Fruit fly (Drosophila melanogaster): Measurements from ENCODE around the gene CG3982.

CG3982 gene

DNA sequence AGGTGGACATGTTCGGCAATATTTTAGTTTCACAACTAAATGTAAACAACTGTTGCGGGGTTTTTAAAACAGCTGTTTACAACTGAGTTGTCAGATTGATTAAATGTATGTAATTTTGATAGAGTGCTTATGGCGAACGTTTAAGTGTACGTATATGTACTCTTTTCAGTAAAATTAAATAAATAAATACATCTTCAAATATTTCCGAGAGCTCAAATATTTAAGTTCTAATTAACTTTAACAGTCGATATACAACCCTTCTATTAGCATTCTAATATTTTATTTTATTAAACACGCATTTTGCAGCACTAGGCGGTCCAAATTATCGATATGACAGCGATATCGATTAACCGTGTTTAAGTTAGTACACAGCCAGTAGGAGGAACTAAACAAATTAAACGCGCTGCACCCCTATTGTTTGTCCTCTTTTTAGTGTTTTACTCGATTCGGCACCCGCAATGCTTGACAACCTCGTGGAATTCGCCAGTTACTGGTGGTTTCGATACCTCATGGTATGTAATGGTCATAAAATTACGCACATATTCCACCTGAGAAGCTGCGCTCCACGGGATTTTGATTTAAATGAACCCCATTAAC is 34.4 kb upstream of the CG3982 start, which contains the start of the genes CG3448 and ghi (continued):
- peak; percentile 70 for TF ChIP-seq CG1603 (tag; optimal IDR thresholded peaks at IDR 0.05)
- TF ChIP-seq CG7271 (tag; optimal IDR thresholded peaks at IDR 0.05), result peak; percentile 36
- no peak for TF ChIP-seq CG8765 (GFP tag; IDR thresholded peaks at IDR 0.05)
- peak; percentile 56 for TF ChIP-seq bcd (GFP tag; optimal IDR thresholded peaks at IDR 0.05)
- peak; percentile 35 for TF ChIP-seq Hsf (GFP tag; optimal IDR thresholded peaks at IDR 0.05)
- TF ChIP-seq Ets97D (GFP tag; optimal IDR thresholded peaks at IDR 0.05), result peak; percentile 63
- TF ChIP-seq wek (GFP tag; optimal IDR thresholded peaks at IDR 0.05), result peak; percentile 6
- TF ChIP-seq klu (GFP tag; IDR thresholded peaks at IDR 0.05), result no peak
- peak; percentile 32 for TF ChIP-seq kah (GFP tag; optimal IDR thresholded peaks at IDR 0.05)
- TF ChIP-seq dmrt99B (tag; optimal IDR thresholded peaks at IDR 0.05), result peak; percentile 69
- peak; percentile 70 for TF ChIP-seq unc-4 (GFP tag; IDR thresholded peaks at IDR 0.05; ENCODE audit: partially characterized antibody)
- no peak for TF ChIP-seq eyg (GFP tag; optimal IDR thresholded peaks at IDR 0.05)
- peak; percentile 74 for TF ChIP-seq CG34224 (GFP tag; IDR thresholded peaks at IDR 0.05; ENCODE audit: partially characterized antibody)
- no peak for TF ChIP-seq NC2α (GFP tag; optimal IDR thresholded peaks at IDR 0.05)
- peak; percentile 74 for TF ChIP-seq CG6689 (GFP tag; IDR thresholded peaks at IDR 0.05)
- TF ChIP-seq Sry-β (GFP tag; optimal IDR thresholded peaks at IDR 0.05), result no peak
- TF ChIP-seq Bdp1 (GFP tag; optimal IDR thresholded peaks at IDR 0.05), result no peak
- no peak for TF ChIP-seq CG8089 (GFP tag; optimal IDR thresholded peaks at IDR 0.05)
- TF ChIP-seq NC2β (GFP tag; optimal IDR thresholded peaks at IDR 0.05), result no peak
- TF ChIP-seq hth (optimal IDR thresholded peaks at IDR 0.05), result no peak
- TF ChIP-seq CG3726 (GFP tag; IDR thresholded peaks at IDR 0.05), result no peak
- TF ChIP-seq ci (GFP tag; IDR thresholded peaks at IDR 0.05), result peak; percentile 51; the same call in 2 of the 3 replicates
- no peak for TF ChIP-seq crc (GFP tag; optimal IDR thresholded peaks at IDR 0.05)
- peak; percentile 75 for TF ChIP-seq kni (GFP tag; optimal IDR thresholded peaks at IDR 0.05)
- TF ChIP-seq CG31224 (GFP tag; IDR thresholded peaks at IDR 0.05), result peak; percentile 40
- TF ChIP-seq nerfin-2 (GFP tag; IDR thresholded peaks at IDR 0.05; ENCODE audit: partially characterized antibody), result peak; percentile 79
- no peak for TF ChIP-seq org-1 (GFP tag; optimal IDR thresholded peaks at IDR 0.05)
- TF ChIP-seq bigmax (GFP tag; optimal IDR thresholded peaks at IDR 0.05), result no peak
- no peak for TF ChIP-seq CG11093 (GFP tag; IDR thresholded peaks at IDR 0.05)
- no peak for TF ChIP-seq CG6654 (GFP tag; optimal IDR thresholded peaks at IDR 0.05)
- TF ChIP-seq Dad (GFP tag; optimal IDR thresholded peaks at IDR 0.05), result no peak
- no peak for TF ChIP-seq tgo (GFP tag; IDR thresholded peaks at IDR 0.05)
- TF ChIP-seq CG6175 (GFP tag; IDR thresholded peaks at IDR 0.05), result no peak
- peak; percentile 11 for TF ChIP-seq dmrt11E (tag; optimal IDR thresholded peaks at IDR 0.05)

DNA sequence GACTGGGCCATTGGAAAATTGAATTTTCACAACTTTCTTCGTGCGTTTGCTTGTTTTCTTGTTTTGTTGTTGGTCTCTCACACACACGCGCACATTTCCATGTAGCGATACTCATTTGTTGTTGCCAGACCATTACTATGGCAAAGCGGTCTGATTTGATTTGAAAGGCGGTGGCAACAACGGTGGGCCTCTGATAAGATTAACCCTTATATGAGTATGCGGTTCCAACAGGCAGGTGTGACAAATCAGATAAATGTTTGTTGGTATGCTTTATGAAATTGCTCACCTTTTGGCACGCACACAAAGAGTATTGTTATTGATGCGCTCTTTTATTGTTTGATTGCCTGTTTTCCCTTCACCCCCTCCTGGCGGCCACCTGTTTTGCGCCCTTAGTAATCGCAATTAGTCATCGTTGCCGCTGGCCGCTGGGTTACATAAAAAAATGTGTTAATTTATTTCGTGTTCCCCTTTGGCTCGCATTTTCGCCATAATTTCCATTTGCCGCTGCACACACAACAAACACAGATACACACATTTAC is 30.1 kb upstream of the CG3982 start:
- TF ChIP-seq otp (GFP tag; IDR thresholded peaks at IDR 0.05) (peak; percentile 16; the same call in 1 of the 3 replicates), CG10979 (tag; optimal IDR thresholded peaks at IDR 0.05) (no peak), kah (GFP tag; optimal IDR thresholded peaks at IDR 0.05) (peak; percentile 38), CG8290 (GFP tag; optimal IDR thresholded peaks at IDR 0.05) (no peak), CG8290 (tag; optimal IDR thresholded peaks at IDR 0.05) (peak in 1 of 2 experiments; percentile 20), Oaz (GFP tag; IDR thresholded peaks at IDR 0.05) (no peak), Scr (GFP tag; IDR thresholded peaks at IDR 0.05; ENCODE audit: partially characterized antibody) (0 out of 2 replicates have a peak, but pooled peaks have one; percentile 12), Hr78 (GFP tag; optimal IDR thresholded peaks at IDR 0.05) (peak in 1 of 2 experiments; percentile 44), CG1602 (GFP tag; optimal IDR thresholded peaks at IDR 0.05) (no peak), jing (GFP tag; optimal IDR thresholded peaks at IDR 0.05) (no peak), CG9932 (GFP tag; IDR thresholded peaks at IDR 0.05) (0 out of 2 replicates have a peak, but pooled peaks have one; percentile 11), CG7963 (GFP tag; IDR thresholded peaks at IDR 0.05; ENCODE audit: partially characterized antibody) (0 out of 3 replicates have a peak, but pooled peaks have one; percentile 22), CG13287 (GFP tag; IDR thresholded peaks at IDR 0.05; ENCODE audit: partially characterized antibody) (no peak), CG10543 (GFP tag; optimal IDR thresholded peaks at IDR 0.05) (peak; percentile 43), caup (GFP tag; optimal IDR thresholded peaks at IDR 0.05; ENCODE audit: severe bottlenecking) (peak; percentile 36), Neu2 (GFP tag; optimal IDR thresholded peaks at IDR 0.05; ENCODE audit: borderline replicate concordance) (peak; percentile 84), mirr (GFP tag; optimal IDR thresholded peaks at IDR 0.05) (peak; percentile 89)

All from whole organism, embryonic.